Worm (Caenorhabditis elegans) whole organism, L4 larva: Measurements from ENCODE around the gene C07B5.8.

ENCODE experiments used
- ceh-20 ChIP-seq: fragments of 200-800 bp; sonication (Bioruptor generic); IDR thresholded peaks from 2 replicates; pipeline ENCODE4 v1.3.6; 2022; ENCODE audit warnings: missing genetic modification reagents, missing genetic modification characterization, missing compliant biosample characterization
- unc-130 ChIP-seq: sonication (generic microtip); optimal IDR thresholded peaks from 2 replicates; lab custom pipeline; 2016; ENCODE audit warnings: missing genetic modification reagents, missing genetic modification characterization, missing compliant biosample characterization

DNA sequence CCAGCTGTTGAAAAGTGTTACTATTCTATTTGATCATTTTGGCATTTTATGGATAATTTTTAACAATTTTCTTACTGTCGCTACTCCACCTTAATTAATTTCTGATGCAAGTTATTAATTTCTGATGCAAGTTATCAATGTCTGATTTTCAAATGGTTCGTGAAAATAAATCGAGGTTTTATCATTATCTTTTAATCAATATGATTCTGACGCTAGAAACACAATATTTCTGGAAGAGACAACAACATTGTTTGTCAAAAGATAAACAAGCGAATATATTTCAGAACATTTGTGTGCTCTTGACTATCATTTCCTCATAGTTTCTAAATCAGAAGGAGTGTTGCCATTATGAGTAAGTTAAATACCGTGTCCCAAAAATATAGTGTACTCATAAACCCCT lies 29.9 kb upstream of the C07B5.8 start, which contains the start of gene F49E2.2:
- TF ChIP-seq unc-130 = no peak
- no peak for TF ChIP-seq ceh-20
